Worm (Caenorhabditis elegans) whole organism, L3 larva: ENCODE data around the gene elmd-1.

Experiments used
- R02D3.7 ChIP-seq: fragments of 150-350 bp; optimal IDR thresholded peaks from 2 replicates; lab custom pipeline; 2014; ENCODE audit warnings: missing biosample characterization, missing genetic modification characterization
- ZK546.5 ChIP-seq: sonication (generic microtip); optimal IDR thresholded peaks from 2 replicates; lab custom pipeline; 2017; ENCODE audit warnings: missing biosample characterization, missing genetic modification characterization
- aly-2 ChIP-seq: fragments of 150-350 bp; optimal IDR thresholded peaks from 2 replicates; lab custom pipeline; 2014; ENCODE audit warnings: missing biosample characterization, missing genetic modification characterization
- ama-1 ChIP-seq: fragments of 150-350 bp; optimal IDR thresholded peaks from 2 replicates; lab custom pipeline; 2018
- ceh-28 ChIP-seq: fragments of 150-350 bp; optimal IDR thresholded peaks from 2 replicates; lab custom pipeline; 2014; ENCODE audit warnings: missing biosample characterization, missing genetic modification reagents, missing genetic modification characterization
- ceh-9 ChIP-seq: sonication (generic microtip); optimal IDR thresholded peaks from 2 replicates; lab custom pipeline; 2018; ENCODE audit warnings: missing biosample characterization, missing genetic modification characterization
- daf-12 ChIP-seq: fragments of 150-350 bp; optimal IDR thresholded peaks from 2 replicates; lab custom pipeline; 2014; ENCODE audit warnings: missing biosample characterization, missing genetic modification reagents, missing genetic modification characterization
- egl-27 ChIP-seq: sonication (generic microtip); optimal IDR thresholded peaks from 4 replicates; lab custom pipeline; 2017; ENCODE audit warnings: missing biosample characterization, missing genetic modification reagents, missing genetic modification characterization
- egl-5 ChIP-seq: fragments of 150-350 bp; optimal IDR thresholded peaks from 2 replicates; lab custom pipeline; 2017; ENCODE audit warnings: missing biosample characterization, missing genetic modification reagents, missing genetic modification characterization, inconsistent platforms
- elt-1 ChIP-seq: fragments of 150-350 bp; optimal IDR thresholded peaks from 2 replicates; lab custom pipeline; 2014; ENCODE audit warnings: missing biosample characterization, missing genetic modification characterization
- elt-2 ChIP-seq: sonication (generic microtip); optimal IDR thresholded peaks from 2 replicates; lab custom pipeline; 2016; ENCODE audit warnings: missing genetic modification reagents, mild to moderate bottlenecking, missing genetic modification characterization, missing compliant biosample characterization
- elt-3 ChIP-seq, 3 experiments: fragments of 150-350 bp in 1 of 3; sonication (generic microtip) in 2 of 3; optimal IDR thresholded peaks; 2 replicates in 2 of 3; 4 replicates in 1 of 3; lab custom pipeline; 2014 to 2017; ENCODE audit warnings: missing biosample characterization in 3 of 3, missing genetic modification characterization in 3 of 3
- eor-1 ChIP-seq, 2 experiments: fragments of 150-350 bp; optimal IDR thresholded peaks; 2 replicates each; lab custom pipeline; 2014 to 2018; ENCODE audit warnings: missing biosample characterization in 2 of 2, missing genetic modification characterization in 2 of 2
- fos-1 ChIP-seq: fragments of 150-350 bp; optimal IDR thresholded peaks from 2 replicates; lab custom pipeline; 2014; ENCODE audit warnings: missing biosample characterization, missing genetic modification characterization
- jun-1 ChIP-seq: fragments of 150-350 bp; optimal IDR thresholded peaks from 2 replicates; lab custom pipeline; 2014; ENCODE audit warnings: missing biosample characterization, missing genetic modification reagents, missing genetic modification characterization
- lin-15B ChIP-seq: fragments of 150-350 bp; optimal IDR thresholded peaks from 2 replicates; lab custom pipeline; 2014; ENCODE audit warnings: missing biosample characterization, missing genetic modification characterization
- lin-39 ChIP-seq: fragments of 150-350 bp; optimal IDR thresholded peaks from 2 replicates; lab custom pipeline; 2018; ENCODE audit warnings: missing biosample characterization, missing genetic modification reagents, missing genetic modification characterization
- lsy-12 ChIP-seq: sonication (generic microtip); optimal IDR thresholded peaks from 2 replicates; lab custom pipeline; 2016; ENCODE audit warnings: mild to moderate bottlenecking, missing genetic modification characterization, missing compliant biosample characterization
- mdl-1 ChIP-seq: fragments of 150-350 bp; optimal IDR thresholded peaks from 2 replicates; lab custom pipeline; 2014; ENCODE audit warnings: missing biosample characterization, missing genetic modification characterization
- mml-1 ChIP-seq: fragments of 150-350 bp; sonication (generic microtip); optimal IDR thresholded peaks from 3 replicates; lab custom pipeline; 2014; ENCODE audit warnings: missing biosample characterization, missing genetic modification characterization
- nfya-1 ChIP-seq: sonication (generic microtip); optimal IDR thresholded peaks from 2 replicates; lab custom pipeline; 2017; ENCODE audit warnings: missing genetic modification characterization, mild to moderate bottlenecking, missing compliant biosample characterization, antibody characterized with exemption, moderate library complexity; ENCODE audit not compliant: insufficient read depth
- nhr-11 ChIP-seq: fragments of 150-350 bp; optimal IDR thresholded peaks from 2 replicates; lab custom pipeline; 2014; ENCODE audit warnings: missing biosample characterization, missing genetic modification characterization
- nhr-12 ChIP-seq: fragments of 150-350 bp; optimal IDR thresholded peaks from 2 replicates; lab custom pipeline; 2014; ENCODE audit warnings: missing biosample characterization, missing genetic modification characterization
- nhr-23 ChIP-seq: fragments of 150-350 bp; optimal IDR thresholded peaks from 2 replicates; lab custom pipeline; 2014; ENCODE audit warnings: missing biosample characterization, missing genetic modification reagents, missing genetic modification characterization
- nhr-237 ChIP-seq: fragments of 150-350 bp; optimal IDR thresholded peaks from 2 replicates; lab custom pipeline; 2014; ENCODE audit warnings: missing biosample characterization, missing genetic modification characterization
- nhr-25 ChIP-seq: sonication (generic microtip); optimal IDR thresholded peaks from 2 replicates; lab custom pipeline; 2017; ENCODE audit warnings: missing biosample characterization, missing genetic modification characterization
- nhr-28 ChIP-seq: fragments of 150-350 bp; optimal IDR thresholded peaks from 2 replicates; lab custom pipeline; 2014; ENCODE audit warnings: missing biosample characterization, missing genetic modification characterization
- nhr-43 ChIP-seq: sonication (generic microtip); optimal IDR thresholded peaks from 2 replicates; lab custom pipeline; 2016; ENCODE audit warnings: mild to moderate bottlenecking, missing genetic modification characterization, missing compliant biosample characterization; ENCODE audit not compliant: poor library complexity, severe bottlenecking
- nhr-67 ChIP-seq: fragments of 150-350 bp; optimal IDR thresholded peaks from 2 replicates; lab custom pipeline; 2014; ENCODE audit warnings: missing biosample characterization, missing genetic modification characterization
- nhr-76 ChIP-seq: fragments of 150-350 bp; sonication (generic microtip); optimal IDR thresholded peaks from 5 replicates; lab custom pipeline; 2014; ENCODE audit warnings: missing biosample characterization, missing genetic modification characterization
- pha-4 ChIP-seq: fragments of 150-350 bp; optimal IDR thresholded peaks from 2 replicates; lab custom pipeline; 2014; ENCODE audit warnings: missing biosample characterization, missing genetic modification reagents, missing genetic modification characterization
- pqm-1 ChIP-seq: fragments of 150-350 bp; optimal IDR thresholded peaks from 2 replicates; lab custom pipeline; 2017; ENCODE audit warnings: missing biosample characterization, missing genetic modification characterization, inconsistent platforms
- skn-1 ChIP-seq: fragments of 150-350 bp; optimal IDR thresholded peaks from 2 replicates; lab custom pipeline; 2014; ENCODE audit warnings: missing biosample characterization, missing genetic modification characterization
- snpc-4 ChIP-seq: fragments of 150-350 bp; optimal IDR thresholded peaks from 2 replicates; lab custom pipeline; 2014; ENCODE audit warnings: missing biosample characterization, missing genetic modification characterization
- tbx-2 ChIP-seq: sonication (generic microtip); optimal IDR thresholded peaks from 2 replicates; lab custom pipeline; 2016; ENCODE audit warnings: mild to moderate bottlenecking, missing genetic modification characterization, missing compliant biosample characterization
- ztf-11 ChIP-seq: fragments of 150-350 bp; optimal IDR thresholded peaks from 2 replicates; lab custom pipeline; 2014; ENCODE audit warnings: missing biosample characterization, missing genetic modification characterization
- ztf-4 ChIP-seq: fragments of 150-350 bp; optimal IDR thresholded peaks from 2 replicates; lab custom pipeline; 2014; ENCODE audit warnings: missing biosample characterization, missing genetic modification characterization

elmd-1 gene

DNA sequence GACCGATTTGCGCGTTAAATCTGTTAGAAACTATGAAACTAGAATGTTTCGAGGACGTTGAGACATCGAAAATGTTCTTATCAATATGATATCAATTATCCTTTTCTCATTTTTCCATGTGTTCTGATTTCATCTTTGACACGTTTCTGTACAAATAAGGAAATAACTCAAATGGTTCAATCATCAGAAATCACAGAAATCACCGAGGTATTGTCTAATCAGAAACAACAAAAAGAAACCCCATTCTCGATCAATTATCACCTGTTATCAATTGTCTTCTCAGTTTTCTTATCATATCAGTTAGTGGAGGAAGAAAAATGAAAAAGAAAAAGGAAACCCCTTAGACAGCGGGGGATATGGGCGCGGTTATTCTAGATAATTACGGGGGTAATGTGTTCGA, 45.4 kb downstream of the elmd-1 start:
- TF ChIP-seq nhr-28 (tag; lab: Kevin White, UChicago): no peak
- TF ChIP-seq eor-1 (tag; optimal IDR thresholded peaks at IDR 0.05; lab: Kevin White, UChicago): no peak
- peak; percentile 23 for TF ChIP-seq pqm-1
- TF ChIP-seq nhr-43: peak; percentile 61
- peak; percentile 4 to 89 (median 28) for TF ChIP-seq elt-3 (tag; optimal IDR thresholded peaks at IDR 0.05; lab: Kevin White, UChicago)
- TF ChIP-seq ceh-28 (tag; lab: Kevin White, UChicago): peak; percentile 61
- no peak for TF ChIP-seq ztf-11 (tag; lab: Kevin White, UChicago)
- no peak for TF ChIP-seq ZK546.5 (tag; lab: Kevin White, UChicago)
- no peak for TF ChIP-seq R02D3.7 (tag; lab: Kevin White, UChicago)
- TF ChIP-seq nhr-23: peak; percentile 88
- no peak for TF ChIP-seq ama-1 (lab: Kevin White, UChicago)
- TF ChIP-seq skn-1 (tag; lab: Kevin White, UChicago): no peak
- no peak for TF ChIP-seq lin-15B
- TF ChIP-seq elt-2 (tag; lab: Kevin White, UChicago): peak; percentile 51
- TF ChIP-seq nhr-67: no peak
- no peak for TF ChIP-seq pha-4 (tag; lab: Kevin White, UChicago)
- TF ChIP-seq nfya-1: no peak
- TF ChIP-seq snpc-4 (tag; lab: Kevin White, UChicago): no peak
- no peak for TF ChIP-seq tbx-2
- no peak for TF ChIP-seq elt-1 (tag; lab: Kevin White, UChicago)
- TF ChIP-seq nhr-12 (tag; lab: Kevin White, UChicago): no peak
- no peak for TF ChIP-seq daf-12
- TF ChIP-seq aly-2 (tag; lab: Kevin White, UChicago): no peak
- TF ChIP-seq lin-39: no peak

DNA sequence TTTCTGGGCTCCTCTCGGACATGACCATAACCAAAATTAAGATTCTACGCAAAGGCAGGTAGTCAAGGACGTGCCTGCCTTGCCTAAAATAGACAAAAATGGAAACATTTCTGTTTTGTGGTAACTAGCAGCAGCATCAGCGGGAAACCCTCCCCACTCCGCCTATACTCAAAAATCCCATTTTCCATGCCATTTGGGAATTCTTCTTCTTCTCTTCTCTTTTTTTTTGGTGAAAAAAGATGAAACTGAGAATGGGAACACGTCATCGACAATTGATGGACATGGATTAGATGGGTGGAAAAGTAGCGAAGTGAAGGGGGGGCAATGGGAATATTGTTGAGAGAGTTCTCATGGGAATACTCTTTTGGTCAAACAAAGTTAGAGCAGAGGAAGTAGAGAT, 47.4 kb downstream of the elmd-1 start:
- TF ChIP-seq egl-27 (no peak), ZK546.5 (tag; lab: Kevin White, UChicago) (no peak), egl-5 (tag; lab: Kevin White, UChicago) (peak; percentile 86), mdl-1 (tag; lab: Kevin White, UChicago) (no peak), nhr-67 (no peak), snpc-4 (tag; lab: Kevin White, UChicago) (no peak), ceh-9 (no peak), elt-3 (tag; optimal IDR thresholded peaks at IDR 0.05; lab: Kevin White, UChicago) (no peak), tbx-2 (no peak), ztf-4 (tag; lab: Kevin White, UChicago) (no peak), jun-1 (tag; lab: Kevin White, UChicago) (no peak), ceh-28 (tag; lab: Kevin White, UChicago) (no peak), aly-2 (tag; lab: Kevin White, UChicago) (no peak), nhr-76 (tag; lab: Kevin White, UChicago) (no peak), ama-1 (lab: Kevin White, UChicago) (no peak), nfya-1 (peak; percentile 36), elt-1 (tag; lab: Kevin White, UChicago) (peak; percentile 20), skn-1 (tag; lab: Kevin White, UChicago) (no peak), nhr-11 (tag; lab: Kevin White, UChicago) (no peak), daf-12 (no peak), nhr-25 (no peak), nhr-23 (no peak), nhr-237 (tag; lab: Kevin White, UChicago) (no peak), fos-1 (tag; lab: Kevin White, UChicago) (no peak), pqm-1 (no peak), R02D3.7 (tag; lab: Kevin White, UChicago) (no peak), lin-39 (peak; percentile 86), mml-1 (no peak), lsy-12 (no peak)
- TF ChIP-seq, all 47 proteins: peak for 4
